Fruit fly (Drosophila melanogaster) whole organism, adult: Measurements from ENCODE around the gene Rab30.

Source experiments
- CG11617 ChIP-seq: fragments of 200-800 bp; sonication (Bioruptor generic); optimal IDR thresholded peaks from 2 replicates; lab custom pipeline; 2017; ENCODE audit warnings: mild to moderate bottlenecking, missing biosample characterization, missing genetic modification reagents, missing genetic modification characterization
- CG14711 ChIP-seq: fragments of 200-800 bp; sonication (Bioruptor generic); optimal IDR thresholded peaks from 2 replicates; lab custom pipeline; 2018; ENCODE audit warnings: missing biosample characterization, mild to moderate bottlenecking, missing genetic modification characterization, moderate library complexity
- CG1620 ChIP-seq: fragments of 200-800 bp; sonication (Bioruptor generic); optimal IDR thresholded peaks from 2 replicates; lab custom pipeline; 2016; ENCODE audit warnings: missing biosample characterization, missing genetic modification characterization
- CG33017 ChIP-seq: fragments of 200-800 bp; sonication (Bioruptor generic); optimal IDR thresholded peaks from 2 replicates; lab custom pipeline; 2018; ENCODE audit warnings: missing biosample characterization, mild to moderate bottlenecking, missing genetic modification characterization, moderate library complexity
- CG7045 ChIP-seq: fragments of 200-800 bp; sonication (Bioruptor generic); optimal IDR thresholded peaks from 2 replicates; lab custom pipeline; 2017; ENCODE audit warnings: missing biosample characterization, mild to moderate bottlenecking, missing genetic modification characterization
- Clk ChIP-seq: fragments of 200-800 bp; sonication (Bioruptor generic); optimal IDR thresholded peaks from 2 replicates; lab custom pipeline; 2017; ENCODE audit warnings: missing biosample characterization, missing genetic modification characterization
- Hr96 ChIP-seq: fragments of 200-800 bp; sonication (Bioruptor generic); optimal IDR thresholded peaks from 2 replicates; lab custom pipeline; 2016; ENCODE audit warnings: missing biosample characterization, missing genetic modification characterization
- kay ChIP-seq: fragments of 200-800 bp; sonication (Bioruptor generic); peaks from one replicate; lab custom pipeline; 2016; ENCODE audit warnings: missing biosample characterization, missing genetic modification characterization, borderline replicate concordance
- ovo ChIP-seq: fragments of 200-800 bp; sonication (Bioruptor generic); optimal IDR thresholded peaks from 2 replicates; lab custom pipeline; 2016; ENCODE audit warnings: missing biosample characterization, missing genetic modification characterization
- tj ChIP-seq: fragments of 200-800 bp; sonication (Bioruptor generic); optimal IDR thresholded peaks from 3 replicates; lab custom pipeline; 2017; ENCODE audit warnings: missing biosample characterization, mild to moderate bottlenecking, missing genetic modification characterization, moderate library complexity

dm6 chr2L:7042150-7042811 is 9.9 kb upstream of the Rab30 start:
- TF ChIP-seq ovo: peak; percentile 59
- peak; percentile 40 for TF ChIP-seq CG7045
- TF ChIP-seq Hr96 (GFP tag; lab: Kevin White, UChicago): peak; percentile 11
- TF ChIP-seq tj (GFP tag; lab: Kevin White, UChicago): peak; percentile 65
- TF ChIP-seq Clk (GFP tag; lab: Kevin White, UChicago): peak; percentile 63
- TF ChIP-seq CG11617: peak; percentile 57
- TF ChIP-seq CG33017 (tag; lab: Kevin White, UChicago): peak; percentile 20
- peak; percentile 74 for TF ChIP-seq CG1620 (GFP tag; lab: Kevin White, UChicago)
- no peak for TF ChIP-seq kay (GFP tag; lab: Kevin White, UChicago)
- peak; percentile 33 for TF ChIP-seq CG14711 (tag; lab: Kevin White, UChicago)
